Fruit fly (Drosophila melanogaster) whole organism, pupa: ENCODE results near the gene gzl.

Experiments used
- CG12605 ChIP-seq: fragments of 200-800 bp; sonication (Bioruptor generic); IDR thresholded peaks from 2 replicates; pipeline ENCODE4 v1.3.6; 2022; ENCODE audit warnings: missing biosample characterization, missing genetic modification characterization
- CG14655 ChIP-seq: fragments of 200-800 bp; sonication (Bioruptor generic); optimal IDR thresholded peaks from 3 replicates; lab custom pipeline; 2017; ENCODE audit warnings: mild to moderate bottlenecking, missing biosample characterization, missing genetic modification reagents, missing genetic modification characterization
- CG32121 ChIP-seq: fragments of 200-800 bp; sonication (Bioruptor generic); IDR thresholded peaks from 2 replicates; pipeline ENCODE4 v1.3.6; 2022; ENCODE audit warnings: missing biosample characterization, missing genetic modification characterization
- EcR ChIP-seq: fragments of 200-800 bp; sonication (Bioruptor generic); optimal IDR thresholded peaks from 3 replicates; lab custom pipeline; 2019; ENCODE audit warnings: missing biosample characterization, missing genetic modification characterization, mild to moderate bottlenecking, moderate library complexity, missing genetic modification reagents
- Ets98B ChIP-seq: fragments of 200-800 bp; sonication (Bioruptor generic); IDR thresholded peaks from 2 replicates; pipeline ENCODE4 v1.3.6; 2022; ENCODE audit warnings: missing biosample characterization, missing genetic modification characterization
- Pif1B ChIP-seq: fragments of 200-800 bp; sonication (Bioruptor generic); optimal IDR thresholded peaks from 3 replicates; lab custom pipeline; 2016; ENCODE audit warnings: missing biosample characterization, missing genetic modification characterization

dm6 chr3R:6414439-6415344, 32.0 kb downstream of the gzl start:
- TF ChIP-seq CG32121 (GFP tag; lab: Robert Waterston, UW) (no peak), CG14655 (peak; percentile 62), Ets98B (GFP tag; lab: Robert Waterston, UW) (peak; percentile 21; the same call in 1 of the 2 replicates), Pif1B (no peak), EcR (GFP tag; lab: Kevin White, UChicago) (no peak), CG12605 (GFP tag; lab: Robert Waterston, UW) (no peak)
